Worm (Caenorhabditis elegans) whole organism, early embryonic: ENCODE results near the gene C34D4.10.

Source experiments
- ama-1 ChIP-seq: fragments of 150-350 bp; optimal IDR thresholded peaks from 2 replicates; lab custom pipeline; 2014
- hmbx-1 ChIP-seq: sonication (generic microtip); optimal IDR thresholded peaks from 2 replicates; lab custom pipeline; 2016; ENCODE audit warnings: mild to moderate bottlenecking, missing genetic modification characterization, missing compliant biosample characterization
- tbx-37 ChIP-seq: fragments of 200-800 bp; sonication (Bioruptor generic); conservative IDR thresholded peaks from 2 replicates; pipeline ENCODE4 v1.3.6; 2022; ENCODE audit warnings: missing genetic modification reagents, missing genetic modification characterization, missing compliant biosample characterization

- no peak for TF ChIP-seq hmbx-1
- TF ChIP-seq ama-1, result no peak
- no peak for TF ChIP-seq tbx-37 (GFP tag; lab: Robert Waterston, UW)
Observed at ce11 chrIV:7152409-7152808, 31.2 kb upstream of the C34D4.10 start, which contains the start of gene col-113.
